Worm (Caenorhabditis elegans): ENCODE measurements around the gene daf-28.

- TF ChIP-seq ref-2 (tag; optimal IDR thresholded peaks at IDR 0.05) (no peak), nfya-1 (tag; optimal IDR thresholded peaks at IDR 0.05) (no peak), elt-2 (tag; optimal IDR thresholded peaks at IDR 0.05) (no peak), pha-4 (tag; optimal IDR thresholded peaks at IDR 0.05) (no peak)
These were observed 37.7 kb upstream of the daf-28 start, which contains the start of gene fbxa-118 for ce11 chrV:19777227-19777626.
